Worm (Caenorhabditis elegans): ENCODE measurements around the gene hex-5.

- TF ChIP-seq skn-1 (tag; optimal IDR thresholded peaks at IDR 0.05) (no peak), unc-39 (tag; optimal IDR thresholded peaks at IDR 0.05) (no peak), ama-1 (optimal IDR thresholded peaks at IDR 0.05) (no peak), R02D3.7 (tag; optimal IDR thresholded peaks at IDR 0.05) (no peak), ztf-4 (tag; optimal IDR thresholded peaks at IDR 0.05) (no peak), unc-62 (GFP tag; optimal IDR thresholded peaks at IDR 0.05) (no peak), egl-27 (tag; optimal IDR thresholded peaks at IDR 0.05) (no peak)
Observed at ce11 chrX:14910689-14911088, 5.6 kb upstream of the hex-5 start.
